Fruit fly (Drosophila melanogaster): ENCODE data around the gene CG14355.

Gene CG14355

dm6 chr3R:14125479-14126121 lies 26.1 kb downstream of the CG14355 start, which contains the start of the genes 140up and Polr2B (continued):
- TF ChIP-seq CG3407 (GFP tag; optimal IDR thresholded peaks at IDR 0.05) (peak; percentile 86), pros (GFP tag; optimal IDR thresholded peaks at IDR 0.05) (no peak), jigr1 (GFP tag; IDR thresholded peaks at IDR 0.05) (peak; percentile 80; the same call in 2 of the 3 replicates), CG4707 (GFP tag; optimal IDR thresholded peaks at IDR 0.05) (peak; percentile 15), fru (optimal IDR thresholded peaks at IDR 0.05) (no peak), CG14710 (tag; optimal IDR thresholded peaks at IDR 0.05) (peak; percentile 95), Scr (GFP tag; IDR thresholded peaks at IDR 0.05; ENCODE audit: partially characterized antibody) (peak; percentile 26; the same call in 1 of the 2 replicates), NC2α (GFP tag; optimal IDR thresholded peaks at IDR 0.05) (peak; percentile 9), CG15011 (GFP tag; optimal IDR thresholded peaks at IDR 0.05) (peak; percentile 84), NfI (GFP tag; optimal IDR thresholded peaks at IDR 0.05) (peak; percentile 93), CG2116 (GFP tag; optimal IDR thresholded peaks at IDR 0.05) (peak; percentile 76), zfh2 (GFP tag; optimal IDR thresholded peaks at IDR 0.05) (peak; percentile 88), CG1024 (GFP tag; IDR thresholded peaks at IDR 0.05) (peak; percentile 80; the same call in 1 of the 2 replicates), CG7786 (GFP tag; optimal IDR thresholded peaks at IDR 0.05) (peak; percentile 77), ara (GFP tag; IDR thresholded peaks at IDR 0.05) (peak; percentile 91), CG31365 (tag; optimal IDR thresholded peaks at IDR 0.05) (no peak), Lim3 (GFP tag; IDR thresholded peaks at IDR 0.05) (0 out of 2 replicates have a peak, but pooled peaks have one; percentile 35), CG12659 (GFP tag; optimal IDR thresholded peaks at IDR 0.05) (peak; percentile 95), Abd-B (GFP tag; optimal IDR thresholded peaks at IDR 0.05) (peak; percentile 95), E2f2 (GFP tag; IDR thresholded peaks at IDR 0.05) (peak; percentile 70), D19A (tag; optimal IDR thresholded peaks at IDR 0.05) (peak; percentile 85), CG13775 (GFP tag; optimal IDR thresholded peaks at IDR 0.05) (peak; percentile 95), Xbp1 (GFP tag; optimal IDR thresholded peaks at IDR 0.05) (peak; percentile 96), prd (optimal IDR thresholded peaks at IDR 0.05) (no peak), prd (GFP tag; IDR thresholded peaks at IDR 0.05) (peak; percentile 93), B-H2 (GFP tag; optimal IDR thresholded peaks at IDR 0.05) (peak; percentile 95), gce (GFP tag; IDR thresholded peaks at IDR 0.05) (peak; percentile 63; the same call in 2 of the 3 replicates), Dref (GFP tag; IDR thresholded peaks at IDR 0.05) (peak; percentile 31; the same call in 1 of the 2 replicates), CG8478 (optimal IDR thresholded peaks at IDR 0.05) (no peak), nerfin-2 (GFP tag; IDR thresholded peaks at IDR 0.05; ENCODE audit: partially characterized antibody) (no peak), mld (GFP tag; IDR thresholded peaks at IDR 0.05; ENCODE audit: partially characterized antibody) (no peak), exex (tag; optimal IDR thresholded peaks at IDR 0.05) (peak; percentile 73), bowl (GFP tag; IDR thresholded peaks at IDR 0.05) (peak; percentile 72; the same call in 1 of the 2 replicates), Hsf (GFP tag; optimal IDR thresholded peaks at IDR 0.05) (peak; percentile 87), CG1792 (GFP tag; optimal IDR thresholded peaks at IDR 0.05) (peak; percentile 47), CG13287 (GFP tag; IDR thresholded peaks at IDR 0.05; ENCODE audit: partially characterized antibody) (peak; percentile 48; the same call in 1 of the 2 replicates), ems (GFP tag; optimal IDR thresholded peaks at IDR 0.05) (peak; percentile 82), Max (GFP tag; optimal IDR thresholded peaks at IDR 0.05) (peak; percentile 89), CG14965 (GFP tag; optimal IDR thresholded peaks at IDR 0.05; ENCODE audit: borderline replicate concordance) (no peak), CG32532 (GFP tag; IDR thresholded peaks at IDR 0.05) (peak; percentile 95), PHDP (tag; optimal IDR thresholded peaks at IDR 0.05) (peak; percentile 95), B-H1 (GFP tag; IDR thresholded peaks at IDR 0.05) (peak; percentile 87), CG17612 (GFP tag; IDR thresholded peaks at IDR 0.05) (peak; percentile 89), klu (GFP tag; IDR thresholded peaks at IDR 0.05) (peak; percentile 95), slbo (GFP tag; IDR thresholded peaks at IDR 0.05) (peak; percentile 97), wor (GFP tag; IDR thresholded peaks at IDR 0.05) (peak; percentile 88), chif (GFP tag; optimal IDR thresholded peaks at IDR 0.05) (peak; percentile 60 to 76), Side (GFP tag; optimal IDR thresholded peaks at IDR 0.05) (peak; percentile 69), CG14441 (GFP tag; IDR thresholded peaks at IDR 0.05) (peak; percentile 92), CG15514 (GFP tag; optimal IDR thresholded peaks at IDR 0.05) (peak; percentile 82)

Data from whole organism, embryonic.